Fruit fly (Drosophila melanogaster) whole organism, prepupa: ENCODE data around the gene Tg.

Experiments used
- CG10669 ChIP-seq: fragments of 200-800 bp; sonication (Bioruptor generic); optimal IDR thresholded peaks from 3 replicates; lab custom pipeline; 2018; ENCODE audit warnings: missing biosample characterization, mild to moderate bottlenecking, missing genetic modification characterization, moderate library complexity
- CG15336 ChIP-seq: fragments of 200-800 bp; sonication (Bioruptor generic); IDR thresholded peaks from 2 replicates; pipeline ENCODE4 v1.3.6; 2022; ENCODE audit warnings: missing biosample characterization, missing genetic modification characterization
- CG1621 ChIP-seq: fragments of 200-800 bp; sonication (Bioruptor generic); optimal IDR thresholded peaks from 3 replicates; lab custom pipeline; 2018; ENCODE audit warnings: missing biosample characterization, mild to moderate bottlenecking, missing genetic modification characterization
- CG16779 ChIP-seq: fragments of 200-800 bp; sonication (Bioruptor generic); optimal IDR thresholded peaks from 3 replicates; lab custom pipeline; 2017; ENCODE audit warnings: missing biosample characterization, mild to moderate bottlenecking, missing genetic modification characterization
- CG3032 ChIP-seq: fragments of 200-800 bp; optimal IDR thresholded peaks from 2 replicates; lab custom pipeline; 2019; ENCODE audit warnings: missing biosample characterization, mild to moderate bottlenecking, missing genetic modification characterization, moderate library complexity
- CG31627 ChIP-seq: fragments of 200-800 bp; sonication (Bioruptor generic); optimal IDR thresholded peaks from 3 replicates; lab custom pipeline; 2016; ENCODE audit warnings: missing biosample characterization, missing genetic modification characterization
- CG34406 ChIP-seq: fragments of 200-800 bp; sonication (Bioruptor generic); optimal IDR thresholded peaks from 3 replicates; lab custom pipeline; 2016; ENCODE audit warnings: missing biosample characterization, missing genetic modification characterization
- CG3919 ChIP-seq: fragments of 200-800 bp; sonication (Bioruptor generic); optimal IDR thresholded peaks from 3 replicates; lab custom pipeline; 2016; ENCODE audit warnings: missing biosample characterization, missing genetic modification characterization
- CG6163 ChIP-seq: fragments of 200-800 bp; sonication (Bioruptor generic); IDR thresholded peaks from 3 replicates; pipeline ENCODE4 v1.3.6; 2022; ENCODE audit warnings: missing biosample characterization, missing genetic modification characterization
- CG6276 ChIP-seq: fragments of 200-800 bp; sonication (Bioruptor generic); optimal IDR thresholded peaks from 2 replicates; lab custom pipeline; 2017; ENCODE audit warnings: missing biosample characterization, mild to moderate bottlenecking, missing genetic modification characterization
- CG6808 ChIP-seq: fragments of 200-800 bp; sonication (Bioruptor generic); optimal IDR thresholded peaks from 3 replicates; lab custom pipeline; 2017; ENCODE audit warnings: missing biosample characterization, missing genetic modification characterization, mild to moderate bottlenecking, moderate library complexity, missing genetic modification reagents
- CG6854 ChIP-seq: fragments of 200-800 bp; sonication (Bioruptor generic); optimal IDR thresholded peaks from 2 replicates; lab custom pipeline; 2017; ENCODE audit warnings: missing biosample characterization, mild to moderate bottlenecking, missing genetic modification characterization
- CG7368 ChIP-seq: fragments of 200-800 bp; sonication (Bioruptor generic); optimal IDR thresholded peaks from 3 replicates; lab custom pipeline; 2016; ENCODE audit warnings: missing biosample characterization, missing genetic modification characterization
- CG8119 ChIP-seq: fragments of 200-800 bp; sonication (Bioruptor generic); IDR thresholded peaks from 3 replicates; pipeline ENCODE4 v1.3.6; 2022; ENCODE audit warnings: missing biosample characterization, missing genetic modification characterization
- CG8319 ChIP-seq: fragments of 200-800 bp; sonication (Bioruptor generic); optimal IDR thresholded peaks from 3 replicates; lab custom pipeline; 2016; ENCODE audit warnings: missing biosample characterization, missing genetic modification characterization
- CG9139 ChIP-seq: fragments of 200-800 bp; sonication (Bioruptor generic); optimal IDR thresholded peaks from 3 replicates; lab custom pipeline; 2017; ENCODE audit warnings: missing biosample characterization, mild to moderate bottlenecking, missing genetic modification characterization
- Eip75B ChIP-seq: fragments of 200-800 bp; sonication (Bioruptor generic); optimal IDR thresholded peaks from 3 replicates; lab custom pipeline; 2016; ENCODE audit warnings: missing biosample characterization, missing genetic modification characterization
- Eip78C ChIP-seq: fragments of 200-800 bp; sonication (Bioruptor generic); peaks from one replicate; lab custom pipeline; 2016; ENCODE audit warnings: missing biosample characterization, missing genetic modification characterization
- Hr4 ChIP-seq: fragments of 200-800 bp; sonication (Bioruptor generic); optimal IDR thresholded peaks from 3 replicates; lab custom pipeline; 2016; ENCODE audit warnings: missing biosample characterization, missing genetic modification characterization
- Lpt ChIP-seq: fragments of 200-800 bp; sonication (Bioruptor generic); optimal IDR thresholded peaks from 3 replicates; lab custom pipeline; 2016; ENCODE audit warnings: missing biosample characterization, missing genetic modification characterization
- Met ChIP-seq: fragments of 200-800 bp; sonication (Bioruptor generic); optimal IDR thresholded peaks from 3 replicates; lab custom pipeline; 2016; ENCODE audit warnings: missing biosample characterization, missing genetic modification characterization
- Sox102F ChIP-seq: fragments of 200-800 bp; sonication (Bioruptor generic); optimal IDR thresholded peaks from 2 replicates; lab custom pipeline; 2016; ENCODE audit warnings: missing biosample characterization, mild to moderate bottlenecking, missing genetic modification characterization
- Sox14 ChIP-seq: fragments of 200-800 bp; sonication (Bioruptor generic); optimal IDR thresholded peaks from 3 replicates; lab custom pipeline; 2016; ENCODE audit warnings: missing biosample characterization, missing genetic modification characterization
- Sox15 ChIP-seq: fragments of 200-800 bp; sonication (Bioruptor generic); optimal IDR thresholded peaks from 3 replicates; lab custom pipeline; 2016; ENCODE audit warnings: missing biosample characterization, missing genetic modification characterization
- achi ChIP-seq: fragments of 200-800 bp; sonication (Bioruptor generic); optimal IDR thresholded peaks from 3 replicates; lab custom pipeline; 2016; ENCODE audit warnings: missing biosample characterization, missing genetic modification characterization
- dac ChIP-seq: fragments of 200-800 bp; sonication (Bioruptor generic); optimal IDR thresholded peaks from 2 replicates; lab custom pipeline; 2017; ENCODE audit warnings: missing biosample characterization, mild to moderate bottlenecking, missing genetic modification characterization
- dsx ChIP-seq: fragments of 200-800 bp; optimal IDR thresholded peaks from 3 replicates; lab custom pipeline; 2019; ENCODE audit warnings: missing biosample characterization, mild to moderate bottlenecking, missing genetic modification characterization, moderate library complexity; ENCODE audit not compliant: poor library complexity, severe bottlenecking
- eg ChIP-seq: fragments of 200-800 bp; sonication (Bioruptor generic); IDR thresholded peaks from 3 replicates; pipeline ENCODE4 v1.3.6; 2022; ENCODE audit warnings: missing biosample characterization, missing genetic modification characterization
- esn ChIP-seq: fragments of 200-800 bp; sonication (Bioruptor generic); optimal IDR thresholded peaks from 2 replicates; lab custom pipeline; 2016; ENCODE audit warnings: missing biosample characterization, mild to moderate bottlenecking, missing genetic modification characterization, moderate library complexity
- fd59A ChIP-seq: fragments of 200-800 bp; sonication (Bioruptor generic); optimal IDR thresholded peaks from 2 replicates; lab custom pipeline; 2017; ENCODE audit warnings: missing biosample characterization, mild to moderate bottlenecking, missing genetic modification characterization, missing genetic modification reagents
- fkh ChIP-seq: fragments of 200-800 bp; sonication (Bioruptor generic); optimal IDR thresholded peaks from 3 replicates; lab custom pipeline; 2017; ENCODE audit warnings: missing biosample characterization, mild to moderate bottlenecking, missing genetic modification characterization, moderate library complexity
- net ChIP-seq: fragments of 200-800 bp; sonication (Bioruptor generic); optimal IDR thresholded peaks from 3 replicates; lab custom pipeline; 2016; ENCODE audit warnings: missing biosample characterization, missing genetic modification characterization
- spab ChIP-seq: fragments of 200-800 bp; sonication (Bioruptor generic); optimal IDR thresholded peaks from 2 replicates; lab custom pipeline; 2017; ENCODE audit warnings: missing biosample characterization, mild to moderate bottlenecking, missing genetic modification characterization, missing genetic modification reagents
- ss ChIP-seq, 2 experiments: fragments of 200-800 bp; sonication (Bioruptor generic); optimal IDR thresholded peaks; 2 replicates in 1 of 2; 3 replicates in 1 of 2; lab custom pipeline; 2017 to 2018; ENCODE audit warnings: mild to moderate bottlenecking in 2 of 2, missing biosample characterization in 2 of 2, missing genetic modification characterization in 2 of 2, moderate library complexity in 1 of 2
- vri ChIP-seq: fragments of 200-800 bp; sonication (Bioruptor generic); optimal IDR thresholded peaks from 3 replicates; lab custom pipeline; 2016; ENCODE audit warnings: missing biosample characterization, mild to moderate bottlenecking, missing genetic modification characterization

Gene Tg

DNA sequence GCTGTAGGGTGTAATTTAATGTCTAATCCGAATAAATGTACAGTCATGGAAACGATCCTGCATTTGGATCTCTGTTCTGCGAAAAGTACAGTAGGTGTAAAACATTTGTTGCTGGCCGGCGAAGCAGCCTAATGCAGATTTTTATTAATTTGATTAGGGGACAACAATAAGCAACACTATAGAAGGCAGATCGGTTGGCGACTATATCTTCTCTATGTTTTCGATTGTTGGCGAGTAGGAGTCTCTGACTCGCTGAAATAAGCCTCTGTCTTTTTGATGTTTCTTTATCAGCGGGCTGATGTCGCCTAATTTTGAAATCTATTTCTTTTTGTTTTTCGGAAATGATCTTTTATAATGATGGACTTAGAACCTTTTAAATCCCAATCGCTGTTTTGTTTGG, 18.9 kb downstream of the Tg start:
- TF ChIP-seq Sox14 (GFP tag; lab: Kevin White, UChicago): no peak
- peak; percentile 25 for TF ChIP-seq Hr4 (GFP tag; lab: Kevin White, UChicago)
- no peak for TF ChIP-seq CG8119
- TF ChIP-seq CG3919 (GFP tag; lab: Kevin White, UChicago): no peak

DNA sequence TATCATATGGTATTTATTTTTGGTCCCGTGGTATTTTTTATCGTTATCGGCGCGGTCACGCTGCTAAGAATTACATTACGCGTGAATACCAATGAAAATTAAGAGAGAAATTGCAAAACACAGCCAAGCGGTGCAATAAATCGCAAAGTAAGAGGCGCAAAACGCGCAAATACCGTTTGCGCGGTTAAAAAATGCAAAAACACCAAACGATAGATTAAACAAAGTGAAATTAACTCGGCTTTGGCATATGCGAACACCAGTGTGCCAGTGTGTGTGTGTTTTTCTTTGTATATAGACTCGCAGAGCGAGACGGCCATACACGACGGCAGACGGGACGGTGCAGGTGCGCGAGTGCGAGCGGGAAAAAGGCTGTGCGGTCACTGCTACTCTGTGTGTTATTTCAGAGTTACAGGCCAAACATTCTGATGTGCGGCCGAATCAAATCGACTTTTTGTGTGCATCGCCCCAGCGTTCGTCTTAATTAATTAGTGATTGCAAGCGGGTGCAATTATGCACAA, 19.5 kb downstream of the Tg start, which contains the start of gene Cka:
Gene Cka (plus strand): TSS at position 29 of the 518 bp plus-strand sequence.
- no peak for TF ChIP-seq CG3032
- peak; percentile 39 for TF ChIP-seq CG1621
- TF ChIP-seq CG3919 (GFP tag; lab: Kevin White, UChicago): no peak
- TF ChIP-seq Lpt (GFP tag; lab: Kevin White, UChicago): no peak
- peak; percentile 29; the same call in 1 of the 2 replicates for TF ChIP-seq CG15336 (GFP tag; lab: Robert Waterston, UW)
- peak; percentile 13 for TF ChIP-seq net (GFP tag; lab: Kevin White, UChicago)
- peak; percentile 73 for TF ChIP-seq Eip78C
- peak; percentile 14 for TF ChIP-seq CG34406 (GFP tag; lab: Kevin White, UChicago)
- no peak for TF ChIP-seq CG31627 (GFP tag; lab: Kevin White, UChicago)
- peak; percentile 8 for TF ChIP-seq esn
- TF ChIP-seq Sox14 (GFP tag; lab: Kevin White, UChicago): peak; percentile 76
- TF ChIP-seq Hr4 (GFP tag; lab: Kevin White, UChicago): no peak
- TF ChIP-seq eg (GFP tag; lab: Robert Waterston, UW): peak; percentile 63
- TF ChIP-seq dac: no peak
- TF ChIP-seq CG7368: no peak
- TF ChIP-seq CG6276 (GFP tag; lab: Kevin White, UChicago): no peak
- TF ChIP-seq vri (GFP tag; lab: Kevin White, UChicago): peak; percentile 35
- TF ChIP-seq CG8119: peak; percentile 19; the same call in 1 of the 3 replicates
- TF ChIP-seq spab: no peak
- no peak for TF ChIP-seq Sox15 (GFP tag; lab: Kevin White, UChicago)
- 0 out of 3 replicates have a peak, but pooled peaks have one; percentile 21 for TF ChIP-seq CG6163 (GFP tag; lab: Robert Waterston, UW)
- TF ChIP-seq CG10669 (GFP tag; lab: Kevin White, UChicago): no peak
- TF ChIP-seq CG6808: peak; percentile 14
- peak; percentile 27 for TF ChIP-seq CG9139 (GFP tag; lab: Kevin White, UChicago)
- TF ChIP-seq CG8319 (GFP tag; lab: Kevin White, UChicago): no peak
- TF ChIP-seq ss (GFP tag; optimal IDR thresholded peaks at IDR 0.05; lab: Kevin White, UChicago): peak; percentile 21 to 40
- TF ChIP-seq CG16779 (tag; lab: Kevin White, UChicago): no peak
- no peak for TF ChIP-seq Sox102F (GFP tag; lab: Kevin White, UChicago)
- no peak for TF ChIP-seq Eip75B (GFP tag; lab: Kevin White, UChicago)
- peak; percentile 42 for TF ChIP-seq dsx (GFP tag; lab: Kevin White, UChicago)
- TF ChIP-seq fkh (GFP tag; lab: Kevin White, UChicago): peak; percentile 92
- TF ChIP-seq Met: no peak
- no peak for TF ChIP-seq fd59A (GFP tag; lab: Kevin White, UChicago)

DNA sequence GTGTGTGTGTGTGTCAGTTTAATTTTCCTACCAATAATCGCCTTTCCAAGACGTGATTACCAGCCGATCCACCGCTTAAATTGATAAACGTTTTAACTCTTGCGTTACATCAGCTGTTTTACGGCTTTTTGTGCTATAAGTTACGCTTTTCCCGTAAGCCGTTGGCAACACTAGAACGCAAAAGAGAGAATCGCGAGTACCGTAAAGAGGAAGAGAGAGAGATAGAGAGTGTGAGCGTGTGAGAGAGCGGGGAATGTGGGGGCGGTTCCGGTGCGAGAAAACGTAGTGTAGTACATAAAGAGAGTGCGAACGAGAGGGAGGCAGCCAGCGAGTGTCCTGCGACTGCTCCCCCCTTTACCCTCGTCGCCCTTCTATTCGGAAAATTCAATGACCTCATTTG, 20.4 kb downstream of the Tg start:
- TF ChIP-seq ss (GFP tag; optimal IDR thresholded peaks at IDR 0.05; lab: Kevin White, UChicago) (peak; percentile 11 to 28), achi (peak; percentile 3), CG8319 (GFP tag; lab: Kevin White, UChicago) (no peak), vri (GFP tag; lab: Kevin White, UChicago) (peak; percentile 1), Sox14 (GFP tag; lab: Kevin White, UChicago) (peak; percentile 2), CG6854 (no peak), CG15336 (GFP tag; lab: Robert Waterston, UW) (peak; percentile 18; the same call in 1 of the 2 replicates), CG1621 (peak; percentile 77), Eip78C (peak; percentile 57), CG6163 (GFP tag; lab: Robert Waterston, UW) (peak; percentile 16; the same call in 1 of the 3 replicates)
